Fruit fly (Drosophila melanogaster) whole organism, embryonic: ENCODE results near the gene CG33332.
A peak's percentile ranks its signal among the peaks of the same experiment; 100 is the strongest.

Source experiments
- CG10209 ChIP-seq: fragments of 200-800 bp; sonication (Bioruptor generic); optimal IDR thresholded peaks from 3 replicates; lab custom pipeline; 2017; ENCODE audit warnings: missing biosample characterization, mild to moderate bottlenecking, missing genetic modification characterization, missing genetic modification reagents
- CG11247 ChIP-seq: fragments of 200-800 bp; sonication (Bioruptor generic); IDR thresholded peaks from 2 replicates; pipeline ENCODE4 v1.3.6; 2022; ENCODE audit warnings: missing biosample characterization, missing genetic modification characterization
- CG12071 ChIP-seq: fragments of 200-800 bp; sonication (Bioruptor generic); optimal IDR thresholded peaks from 3 replicates; lab custom pipeline; 2018; ENCODE audit warnings: missing biosample characterization, mild to moderate bottlenecking, missing genetic modification characterization
- CG13775 ChIP-seq: fragments of 200-800 bp; sonication (Bioruptor generic); optimal IDR thresholded peaks from 3 replicates; lab custom pipeline; 2017; ENCODE audit warnings: missing biosample characterization, mild to moderate bottlenecking, missing genetic modification characterization
- CG13894 ChIP-seq: fragments of 200-800 bp; sonication (Bioruptor generic); optimal IDR thresholded peaks from 3 replicates; lab custom pipeline; 2018; ENCODE audit warnings: missing biosample characterization, mild to moderate bottlenecking, missing genetic modification characterization, moderate library complexity
- CG15073 ChIP-seq: fragments of 200-800 bp; sonication (Bioruptor generic); optimal IDR thresholded peaks from 2 replicates; lab custom pipeline; 2016; ENCODE audit warnings: missing biosample characterization, missing genetic modification characterization
- CG17568 ChIP-seq: fragments of 200-800 bp; sonication (Bioruptor generic); optimal IDR thresholded peaks from 2 replicates; lab custom pipeline; 2018; ENCODE audit warnings: missing biosample characterization, mild to moderate bottlenecking, missing genetic modification characterization, moderate library complexity
- CG2129 ChIP-seq: fragments of 200-800 bp; sonication (Bioruptor generic); IDR thresholded peaks from 2 replicates; pipeline ENCODE4 v1.3.6; 2022; ENCODE audit warnings: missing biosample characterization, missing genetic modification characterization; ENCODE audit not compliant: partially characterized antibody
- CG2678 ChIP-seq: fragments of 200-800 bp; sonication (Bioruptor generic); optimal IDR thresholded peaks from 3 replicates; lab custom pipeline; 2019; ENCODE audit warnings: missing biosample characterization, mild to moderate bottlenecking, missing genetic modification characterization, moderate library complexity
- CG30431 ChIP-seq: fragments of 200-800 bp; sonication (Bioruptor generic); optimal IDR thresholded peaks from 2 replicates; lab custom pipeline; 2017; ENCODE audit warnings: missing biosample characterization, missing genetic modification characterization
- CG33557 ChIP-seq: fragments of 200-800 bp; sonication (Bioruptor generic); optimal IDR thresholded peaks from 2 replicates; lab custom pipeline; 2019; ENCODE audit warnings: missing biosample characterization, mild to moderate bottlenecking, missing genetic modification characterization, moderate library complexity
- CG34224 ChIP-seq: fragments of 200-800 bp; sonication (Bioruptor generic); IDR thresholded peaks from 3 replicates; pipeline ENCODE4 v1.3.6; 2022; ENCODE audit warnings: missing biosample characterization, missing genetic modification characterization; ENCODE audit not compliant: partially characterized antibody
- CG34376 ChIP-seq: fragments of 200-800 bp; sonication (Bioruptor generic); optimal IDR thresholded peaks from 2 replicates; lab custom pipeline; 2018; ENCODE audit warnings: missing biosample characterization, mild to moderate bottlenecking, missing genetic modification characterization
- CG4404 ChIP-seq: fragments of 200-800 bp; sonication (Bioruptor generic); IDR thresholded peaks from 2 replicates; pipeline ENCODE4 v1.3.6; 2022; ENCODE audit warnings: missing biosample characterization, missing genetic modification characterization
- CG5245 ChIP-seq: fragments of 200-800 bp; sonication (Bioruptor generic); optimal IDR thresholded peaks from 3 replicates; lab custom pipeline; 2016; ENCODE audit warnings: missing biosample characterization, missing genetic modification characterization
- CG8089 ChIP-seq: fragments of 200-800 bp; sonication (Bioruptor generic); optimal IDR thresholded peaks from 3 replicates; lab custom pipeline; 2016; ENCODE audit warnings: missing biosample characterization, missing genetic modification characterization
- CG9215 ChIP-seq: fragments of 200-800 bp; sonication (Bioruptor generic); IDR thresholded peaks from 2 replicates; pipeline ENCODE4 v1.3.6; 2022; ENCODE audit warnings: missing biosample characterization, missing genetic modification characterization
- CG9932 ChIP-seq: fragments of 200-800 bp; sonication (Bioruptor generic); IDR thresholded peaks from 2 replicates; pipeline ENCODE4 v1.3.6; 2022; ENCODE audit warnings: missing biosample characterization, missing genetic modification characterization
- D19A ChIP-seq: fragments of 200-800 bp; optimal IDR thresholded peaks from 3 replicates; lab custom pipeline; 2019; ENCODE audit warnings: missing biosample characterization, mild to moderate bottlenecking, missing genetic modification characterization, moderate library complexity
- Dp ChIP-seq: fragments of 200-800 bp; sonication (Bioruptor generic); optimal IDR thresholded peaks from 2 replicates; lab custom pipeline; 2018; ENCODE audit warnings: missing biosample characterization, mild to moderate bottlenecking, missing genetic modification characterization, moderate library complexity
- Eip74EF ChIP-seq, 2 experiments: fragments of 200-800 bp in 1 of 2; fragments of >200 bp in 1 of 2; sonication (Bioruptor generic) in 1 of 2; optimal IDR thresholded peaks; 2 replicates each; lab custom pipeline; 2017 to 2019; ENCODE audit warnings: missing biosample characterization in 2 of 2, missing genetic modification characterization in 2 of 2, mild to moderate bottlenecking in 1 of 2, moderate library complexity in 1 of 2
- HLH54F ChIP-seq: fragments of 200-800 bp; sonication (Bioruptor generic); optimal IDR thresholded peaks from 3 replicates; lab custom pipeline; 2016; ENCODE audit warnings: missing biosample characterization, missing genetic modification characterization
- Hmr ChIP-seq: fragments of 200-800 bp; sonication (Bioruptor generic); optimal IDR thresholded peaks from 3 replicates; lab custom pipeline; 2017; ENCODE audit warnings: mild to moderate bottlenecking, missing biosample characterization, missing genetic modification reagents, missing genetic modification characterization
- Hr39 ChIP-seq: fragments of >200 bp; optimal IDR thresholded peaks from 2 replicates; lab custom pipeline; 2017
- Jarid2 ChIP-seq: fragments of 200-800 bp; sonication (Bioruptor generic); optimal IDR thresholded peaks from 3 replicates; lab custom pipeline; 2017; ENCODE audit warnings: mild to moderate bottlenecking, missing biosample characterization, missing genetic modification reagents, missing genetic modification characterization
- MBD-R2 ChIP-seq: fragments of 200-800 bp; sonication (Bioruptor generic); IDR thresholded peaks from 2 replicates; pipeline ENCODE4 v1.3.6; 2022; ENCODE audit warnings: missing biosample characterization, missing genetic modification characterization
- MESR4 ChIP-seq: fragments of 200-800 bp; sonication (Bioruptor generic); optimal IDR thresholded peaks from 2 replicates; lab custom pipeline; 2018; ENCODE audit warnings: missing biosample characterization, mild to moderate bottlenecking, missing genetic modification characterization, moderate library complexity
- Nf-YC ChIP-seq: fragments of 200-800 bp; optimal IDR thresholded peaks from 3 replicates; lab custom pipeline; 2019; ENCODE audit warnings: missing biosample characterization, mild to moderate bottlenecking, missing genetic modification characterization, moderate library complexity
- Opbp ChIP-seq: fragments of 200-800 bp; sonication (Bioruptor generic); IDR thresholded peaks from 3 replicates; pipeline ENCODE4 v1.3.6; 2022; ENCODE audit warnings: missing biosample characterization, missing genetic modification characterization; ENCODE audit not compliant: partially characterized antibody
- Rx ChIP-seq: fragments of 200-800 bp; sonication (Bioruptor generic); IDR thresholded peaks from 2 replicates; pipeline ENCODE4 v1.3.6; 2022; ENCODE audit warnings: missing biosample characterization, missing genetic modification characterization
- Spps ChIP-seq: fragments of 200-800 bp; sonication (Bioruptor generic); optimal IDR thresholded peaks from 2 replicates; lab custom pipeline; 2018; ENCODE audit warnings: missing biosample characterization, mild to moderate bottlenecking, missing genetic modification characterization
- Usf ChIP-seq: fragments of 200-800 bp; sonication (Bioruptor generic); optimal IDR thresholded peaks from 2 replicates; lab custom pipeline; 2017; ENCODE audit warnings: missing genotype, missing biosample characterization, missing genetic modification characterization
- ato ChIP-seq: fragments of 200-800 bp; sonication (Bioruptor generic); IDR thresholded peaks from 2 replicates; pipeline ENCODE4 v1.3.6; 2022; ENCODE audit warnings: missing biosample characterization, missing genetic modification characterization; ENCODE audit not compliant: partially characterized antibody
- chm ChIP-seq: fragments of 200-800 bp; sonication (Bioruptor generic); IDR thresholded peaks from 2 replicates; pipeline ENCODE4 v1.3.6; 2022; ENCODE audit warnings: missing biosample characterization, missing genetic modification characterization
- dati ChIP-seq: fragments of 200-800 bp; sonication (Bioruptor generic); IDR thresholded peaks from 2 replicates; pipeline ENCODE4 v1.3.6; 2022; ENCODE audit warnings: missing biosample characterization, missing genetic modification characterization
- grau ChIP-seq: fragments of 200-800 bp; optimal IDR thresholded peaks from 3 replicates; lab custom pipeline; 2019; ENCODE audit warnings: missing biosample characterization, mild to moderate bottlenecking, missing genetic modification characterization, moderate library complexity
- jigr1 ChIP-seq: fragments of 200-800 bp; sonication (Bioruptor generic); IDR thresholded peaks from 3 replicates; pipeline ENCODE4 v1.3.6; 2022; ENCODE audit warnings: missing biosample characterization, missing genetic modification characterization
- kay ChIP-seq: fragments of 200-800 bp; sonication (Bioruptor generic); optimal IDR thresholded peaks from 2 replicates; lab custom pipeline; 2016; ENCODE audit warnings: missing biosample characterization, missing genetic modification characterization
- nau ChIP-seq: fragments of 200-800 bp; sonication (Bioruptor generic); optimal IDR thresholded peaks from 3 replicates; lab custom pipeline; 2017; ENCODE audit warnings: missing biosample characterization, mild to moderate bottlenecking, missing genetic modification characterization, missing genetic modification reagents
- nerfin-1 ChIP-seq: fragments of 200-800 bp; sonication (Bioruptor generic); optimal IDR thresholded peaks from 3 replicates; lab custom pipeline; 2019; ENCODE audit warnings: missing biosample characterization, mild to moderate bottlenecking, missing genetic modification characterization, moderate library complexity
- nom ChIP-seq: fragments of 200-800 bp; sonication (Bioruptor generic); optimal IDR thresholded peaks from 2 replicates; lab custom pipeline; 2017; ENCODE audit warnings: missing biosample characterization, missing genetic modification characterization, mild to moderate bottlenecking, moderate library complexity, missing genetic modification reagents
- pan ChIP-seq, 4 experiments: fragments of >200 bp in 3 of 4; fragments of 200-800 bp in 1 of 4; sonication (Bioruptor generic) in 1 of 4; optimal IDR thresholded peaks in 3 of 4; IDR thresholded peaks in 1 of 4; 2 replicates each; pipeline versions ENCODE4 v1.3.6 to Lab custom; 2017 to 2022; ENCODE audit warnings: missing biosample characterization in 2 of 4, missing genetic modification characterization in 2 of 4, mixed read lengths in 1 of 4
- rib ChIP-seq: fragments of 200-800 bp; sonication (Bioruptor generic); IDR thresholded peaks from 2 replicates; pipeline ENCODE4 v1.3.6; 2022; ENCODE audit warnings: missing biosample characterization, missing genetic modification characterization
- schlank ChIP-seq: fragments of 200-800 bp; sonication (Bioruptor generic); optimal IDR thresholded peaks from 2 replicates; lab custom pipeline; 2018; ENCODE audit warnings: missing biosample characterization, mild to moderate bottlenecking, missing genetic modification characterization
- sd ChIP-seq: fragments of 200-800 bp; sonication (Bioruptor generic); optimal IDR thresholded peaks from 3 replicates; lab custom pipeline; 2018; ENCODE audit warnings: missing biosample characterization, mild to moderate bottlenecking, missing genetic modification characterization, moderate library complexity
- shn ChIP-seq: fragments of 200-800 bp; sonication (Bioruptor generic); optimal IDR thresholded peaks from 3 replicates; lab custom pipeline; 2016; ENCODE audit warnings: missing biosample characterization, missing genetic modification characterization
- sima ChIP-seq: fragments of 200-800 bp; sonication (Bioruptor generic); optimal IDR thresholded peaks from 2 replicates; lab custom pipeline; 2016; ENCODE audit warnings: missing biosample characterization, missing genetic modification characterization
- ssp ChIP-seq: fragments of 200-800 bp; sonication (Bioruptor generic); IDR thresholded peaks from 2 replicates; pipeline ENCODE4 v1.3.6; 2022; ENCODE audit warnings: missing biosample characterization, missing genetic modification characterization
- zen2 ChIP-seq: fragments of 200-800 bp; sonication (Bioruptor generic); IDR thresholded peaks from 3 replicates; pipeline ENCODE4 v1.3.6; 2022; ENCODE audit warnings: missing biosample characterization, missing genetic modification characterization; ENCODE audit not compliant: partially characterized antibody

CG33332 gene

dm6 chr3R:14898280-14898756, 12.1 kb downstream of the CG33332 start, which contains the start of the genes Nup93-2 and CG3817 (continued):
- TF ChIP-seq Nf-YC (tag; lab: Kevin White, UChicago) (peak; percentile 72), shn (GFP tag; lab: Kevin White, UChicago) (no peak), CG2129 (GFP tag; lab: Robert Waterston, UW) (peak; percentile 61), CG34376 (no peak), Jarid2 (GFP tag; lab: Kevin White, UChicago) (no peak), Spps (tag; lab: Kevin White, UChicago) (no peak), CG30431 (GFP tag; lab: Kevin White, UChicago) (peak; percentile 24), CG5245 (GFP tag; lab: Kevin White, UChicago) (no peak), Rx (GFP tag; lab: Robert Waterston, UW) (peak; percentile 60), ato (GFP tag; lab: Robert Waterston, UW) (peak; percentile 10; the same call in 1 of the 2 replicates), Eip74EF (GFP tag; optimal IDR thresholded peaks at IDR 0.05; lab: Kevin White, UChicago) (peak in 1 of 2 experiments; percentile 66), schlank (no peak), zen2 (GFP tag; lab: Robert Waterston, UW) (no peak), nau (GFP tag; lab: Kevin White, UChicago) (no peak), D19A (tag; lab: Kevin White, UChicago) (no peak), CG13775 (GFP tag; lab: Kevin White, UChicago) (peak; percentile 15), CG13894 (tag; lab: Kevin White, UChicago) (peak; percentile 33), MESR4 (GFP tag; lab: Kevin White, UChicago) (no peak), MBD-R2 (peak; percentile 83), Dp (GFP tag; lab: Kevin White, UChicago) (peak; percentile 42), Hmr (GFP tag; lab: Kevin White, UChicago) (peak; percentile 70), CG9215 (GFP tag; lab: Robert Waterston, UW) (peak; percentile 51; the same call in 1 of the 2 replicates), Opbp (peak; percentile 45; the same call in 1 of the 3 replicates), CG34224 (GFP tag; lab: Robert Waterston, UW) (no peak), dati (GFP tag; lab: Robert Waterston, UW) (no peak), CG33557 (GFP tag; lab: Kevin White, UChicago) (no peak), CG4404 (GFP tag; lab: Robert Waterston, UW) (peak; percentile 89), chm (GFP tag; lab: Robert Waterston, UW) (no peak), CG17568 (no peak), CG12071 (GFP tag; lab: Kevin White, UChicago) (no peak), sima (GFP tag; lab: Kevin White, UChicago) (no peak), rib (GFP tag; lab: Robert Waterston, UW) (0 out of 2 replicates have a peak, but pooled peaks have one; percentile 23), CG8089 (GFP tag; lab: Kevin White, UChicago) (no peak), CG2678 (peak; percentile 82), kay (GFP tag; lab: Kevin White, UChicago) (peak; percentile 70), nom (GFP tag; lab: Kevin White, UChicago) (no peak), Hr39 (lab: Kevin White, UChicago) (no peak), CG9932 (GFP tag; lab: Robert Waterston, UW) (peak; percentile 89), CG11247 (GFP tag; lab: Robert Waterston, UW) (peak; percentile 25; the same call in 1 of the 2 replicates), HLH54F (GFP tag; lab: Kevin White, UChicago) (peak; percentile 43), grau (tag; lab: Kevin White, UChicago) (peak; percentile 76), jigr1 (GFP tag; lab: Robert Waterston, UW) (no peak), Usf (peak; percentile 56), CG15073 (GFP tag; lab: Kevin White, UChicago) (no peak), sd (no peak), ssp (GFP tag; lab: Robert Waterston, UW) (peak; percentile 73), pan (optimal IDR thresholded peaks at IDR 0.05; lab: Kevin White, UChicago) (no peak), pan (GFP tag; optimal IDR thresholded peaks at IDR 0.05 in 1 of 2, IDR thresholded peaks at IDR 0.05 in 1 of 2) (peak in 1 of 2 experiments; percentile 46), nerfin-1 (tag; lab: Kevin White, UChicago) (peak; percentile 80), CG10209 (GFP tag; lab: Kevin White, UChicago) (peak; percentile 36)
